Fruit fly (Drosophila melanogaster) whole organism, embryonic: Measurements from ENCODE around the gene iav.

Experiments
- Asciz ChIP-seq: fragments of 200-800 bp; sonication (Bioruptor generic); optimal IDR thresholded peaks from 2 replicates; lab custom pipeline; 2017; ENCODE audit warnings: missing biosample characterization, mild to moderate bottlenecking, missing genetic modification characterization, missing genetic modification reagents
- Atf-2 ChIP-seq: fragments of 200-800 bp; sonication (Bioruptor generic); optimal IDR thresholded peaks from 2 replicates; lab custom pipeline; 2016; ENCODE audit warnings: missing biosample characterization, missing genetic modification characterization
- Atf6 ChIP-seq: fragments of 200-800 bp; sonication (Bioruptor generic); IDR thresholded peaks from 2 replicates; pipeline ENCODE4 v1.3.6; 2022; ENCODE audit warnings: missing biosample characterization, missing genetic modification characterization
- CG10366 ChIP-seq: fragments of 200-800 bp; sonication (Bioruptor generic); IDR thresholded peaks from 2 replicates; pipeline ENCODE4 v1.3.6; 2022; ENCODE audit warnings: missing biosample characterization, missing genetic modification characterization
- CG11696 ChIP-seq: fragments of 200-800 bp; sonication (Bioruptor generic); IDR thresholded peaks from 2 replicates; pipeline ENCODE4 v1.3.6; 2022; ENCODE audit warnings: missing biosample characterization, missing genetic modification characterization
- CG12744 ChIP-seq: fragments of 200-800 bp; sonication (Bioruptor generic); optimal IDR thresholded peaks from 2 replicates; lab custom pipeline; 2016; ENCODE audit warnings: missing biosample characterization, missing genetic modification characterization
- CG13624 ChIP-seq: fragments of 200-800 bp; sonication (Bioruptor generic); optimal IDR thresholded peaks from 2 replicates; lab custom pipeline; 2016; ENCODE audit warnings: missing biosample characterization, missing genetic modification characterization
- CG14014 ChIP-seq: fragments of 200-800 bp; sonication (Bioruptor generic); IDR thresholded peaks from 2 replicates; pipeline ENCODE4 v1.3.6; 2022; ENCODE audit warnings: missing biosample characterization, missing genetic modification characterization
- CG14667 ChIP-seq: fragments of 200-800 bp; sonication (Bioruptor generic); IDR thresholded peaks from 2 replicates; pipeline ENCODE4 v1.3.6; 2022; ENCODE audit warnings: missing biosample characterization, missing genetic modification characterization
- CG15011 ChIP-seq: fragments of 200-800 bp; sonication (Bioruptor generic); optimal IDR thresholded peaks from 3 replicates; lab custom pipeline; 2018; ENCODE audit warnings: missing biosample characterization, mild to moderate bottlenecking, missing genetic modification characterization
- CG32767 ChIP-seq: fragments of 200-800 bp; sonication (Bioruptor generic); IDR thresholded peaks from 2 replicates; pipeline ENCODE4 v1.3.6; 2022; ENCODE audit warnings: missing biosample characterization, missing genetic modification characterization
- CG32772 ChIP-seq: fragments of 200-800 bp; sonication (Bioruptor generic); IDR thresholded peaks from 2 replicates; pipeline ENCODE4 v1.3.6; 2022; ENCODE audit warnings: missing biosample characterization, missing genetic modification characterization
- CG34224 ChIP-seq: fragments of 200-800 bp; sonication (Bioruptor generic); IDR thresholded peaks from 3 replicates; pipeline ENCODE4 v1.3.6; 2022; ENCODE audit warnings: missing biosample characterization, missing genetic modification characterization; ENCODE audit not compliant: partially characterized antibody
- CG4424 ChIP-seq: fragments of 200-800 bp; sonication (Bioruptor generic); optimal IDR thresholded peaks from 3 replicates; lab custom pipeline; 2016; ENCODE audit warnings: missing biosample characterization, missing genetic modification characterization
- CG5245 ChIP-seq: fragments of 200-800 bp; sonication (Bioruptor generic); optimal IDR thresholded peaks from 3 replicates; lab custom pipeline; 2016; ENCODE audit warnings: missing biosample characterization, missing genetic modification characterization
- CG7372 ChIP-seq: fragments of 200-800 bp; sonication (Bioruptor generic); IDR thresholded peaks from 2 replicates; pipeline ENCODE4 v1.3.6; 2022; ENCODE audit warnings: missing biosample characterization, missing genetic modification characterization
- CG7745 ChIP-seq: fragments of 200-800 bp; sonication (Bioruptor generic); optimal IDR thresholded peaks from 2 replicates; lab custom pipeline; 2018; ENCODE audit warnings: missing biosample characterization, mild to moderate bottlenecking, missing genetic modification characterization, moderate library complexity
- CG8359 ChIP-seq: fragments of 200-800 bp; sonication (Bioruptor generic); optimal IDR thresholded peaks from 2 replicates; lab custom pipeline; 2017; ENCODE audit warnings: missing biosample characterization, mild to moderate bottlenecking, missing genetic modification characterization, borderline replicate concordance
- CG9817 ChIP-seq: fragments of 200-800 bp; sonication (Bioruptor generic); optimal IDR thresholded peaks from 2 replicates; lab custom pipeline; 2018; ENCODE audit warnings: missing biosample characterization, mild to moderate bottlenecking, missing genetic modification characterization, moderate library complexity
- Dad ChIP-seq: fragments of 200-800 bp; sonication (Bioruptor generic); optimal IDR thresholded peaks from 3 replicates; lab custom pipeline; 2016; ENCODE audit warnings: missing biosample characterization, missing genetic modification characterization
- Dbx ChIP-seq: fragments of 200-800 bp; sonication (Bioruptor generic); IDR thresholded peaks from 3 replicates; pipeline ENCODE4 v1.3.6; 2022; ENCODE audit warnings: missing biosample characterization, missing genetic modification characterization
- Doc2 ChIP-seq: fragments of 200-800 bp; sonication (Bioruptor generic); IDR thresholded peaks from 2 replicates; pipeline ENCODE4 v1.3.6; 2022; ENCODE audit warnings: missing biosample characterization, missing genetic modification characterization
- E2f1 ChIP-seq: fragments of 200-800 bp; sonication (Bioruptor generic); IDR thresholded peaks from 2 replicates; pipeline ENCODE4 v1.3.6; 2022; ENCODE audit warnings: missing biosample characterization, missing genetic modification characterization
- H15 ChIP-seq: fragments of 200-800 bp; sonication (Bioruptor generic); IDR thresholded peaks from 3 replicates; pipeline ENCODE4 v1.3.6; 2022; ENCODE audit warnings: missing biosample characterization, missing genetic modification characterization
- Max ChIP-seq: fragments of 200-800 bp; sonication (Bioruptor generic); optimal IDR thresholded peaks from 2 replicates; lab custom pipeline; 2016; ENCODE audit warnings: missing biosample characterization, mild to moderate bottlenecking, missing genetic modification characterization
- Nf-YB ChIP-seq: fragments of 200-800 bp; sonication (Bioruptor generic); optimal IDR thresholded peaks from 3 replicates; lab custom pipeline; 2019; ENCODE audit warnings: missing biosample characterization, mild to moderate bottlenecking, missing genetic modification characterization, moderate library complexity
- Sox100B ChIP-seq: fragments of 200-800 bp; sonication (Bioruptor generic); optimal IDR thresholded peaks from 3 replicates; lab custom pipeline; 2018; ENCODE audit warnings: missing biosample characterization, mild to moderate bottlenecking, missing genetic modification characterization
- Tbp ChIP-seq: fragments of >200 bp; optimal IDR thresholded peaks from 2 replicates; lab custom pipeline; 2018; ENCODE audit warnings: missing biosample characterization, missing genetic modification characterization
- Xbp1 ChIP-seq: fragments of 200-800 bp; sonication (Bioruptor generic); optimal IDR thresholded peaks from 3 replicates; lab custom pipeline; 2016; ENCODE audit warnings: missing biosample characterization, mild to moderate bottlenecking, missing genetic modification characterization
- abd-A ChIP-seq: fragments of 200-800 bp; sonication (Bioruptor generic); optimal IDR thresholded peaks from 3 replicates; lab custom pipeline; 2019; ENCODE audit warnings: missing biosample characterization, mild to moderate bottlenecking, missing genetic modification characterization, moderate library complexity
- ato ChIP-seq: fragments of 200-800 bp; sonication (Bioruptor generic); IDR thresholded peaks from 2 replicates; pipeline ENCODE4 v1.3.6; 2022; ENCODE audit warnings: missing biosample characterization, missing genetic modification characterization; ENCODE audit not compliant: partially characterized antibody
- bab2 ChIP-seq: fragments of 200-800 bp; sonication (Bioruptor generic); optimal IDR thresholded peaks from 2 replicates; lab custom pipeline; 2016; ENCODE audit warnings: missing biosample characterization, missing genetic modification characterization
- cad ChIP-seq: fragments of >200 bp; optimal IDR thresholded peaks from 2 replicates; lab custom pipeline; 2017; ENCODE audit warnings: missing biosample characterization, missing genetic modification characterization
- crp ChIP-seq, 2 experiments: fragments of 200-800 bp; sonication (Bioruptor generic); optimal IDR thresholded peaks; 2 replicates in 1 of 2; 3 replicates in 1 of 2; lab custom pipeline; 2017; ENCODE audit warnings: missing biosample characterization in 2 of 2, missing genetic modification characterization in 2 of 2, mild to moderate bottlenecking in 1 of 2, moderate library complexity in 1 of 2
- da ChIP-seq: fragments of 200-800 bp; sonication (Bioruptor generic); optimal IDR thresholded peaks from 2 replicates; lab custom pipeline; 2016; ENCODE audit warnings: missing biosample characterization, missing genetic modification characterization
- ems ChIP-seq: fragments of 200-800 bp; sonication (Bioruptor generic); optimal IDR thresholded peaks from 3 replicates; lab custom pipeline; 2016; ENCODE audit warnings: missing biosample characterization, missing genetic modification characterization
- fu2 ChIP-seq: fragments of 200-800 bp; sonication (Bioruptor generic); optimal IDR thresholded peaks from 2 replicates; lab custom pipeline; 2016; ENCODE audit warnings: missing biosample characterization, missing genetic modification characterization
- gfzf ChIP-seq: fragments of 200-800 bp; sonication (Bioruptor generic); optimal IDR thresholded peaks from 2 replicates; lab custom pipeline; 2016; ENCODE audit warnings: missing biosample characterization, mild to moderate bottlenecking, missing genetic modification characterization, moderate library complexity
- h ChIP-seq: fragments of >200 bp; optimal IDR thresholded peaks from 2 replicates; lab custom pipeline; 2017
- her ChIP-seq: fragments of 200-800 bp; sonication (Bioruptor generic); optimal IDR thresholded peaks from 2 replicates; lab custom pipeline; 2016; ENCODE audit warnings: missing biosample characterization, missing genetic modification characterization
- jumu ChIP-seq: fragments of 200-800 bp; sonication (Bioruptor generic); optimal IDR thresholded peaks from 3 replicates; lab custom pipeline; 2016; ENCODE audit warnings: missing biosample characterization, missing genetic modification characterization
- lmd ChIP-seq: fragments of 200-800 bp; sonication (Bioruptor generic); IDR thresholded peaks from 2 replicates; pipeline ENCODE4 v1.3.6; 2022; ENCODE audit warnings: missing biosample characterization, missing genetic modification characterization
- nau ChIP-seq: fragments of 200-800 bp; sonication (Bioruptor generic); optimal IDR thresholded peaks from 3 replicates; lab custom pipeline; 2017; ENCODE audit warnings: missing biosample characterization, mild to moderate bottlenecking, missing genetic modification characterization, missing genetic modification reagents
- nmo ChIP-seq: fragments of 200-800 bp; sonication (Bioruptor generic); optimal IDR thresholded peaks from 2 replicates; lab custom pipeline; 2018; ENCODE audit warnings: missing biosample characterization, mild to moderate bottlenecking, missing genetic modification characterization, moderate library complexity
- nom ChIP-seq: fragments of 200-800 bp; sonication (Bioruptor generic); optimal IDR thresholded peaks from 2 replicates; lab custom pipeline; 2017; ENCODE audit warnings: missing biosample characterization, missing genetic modification characterization, mild to moderate bottlenecking, moderate library complexity, missing genetic modification reagents
- otp ChIP-seq: fragments of 200-800 bp; sonication (Bioruptor generic); IDR thresholded peaks from 3 replicates; pipeline ENCODE4, ENCODE4 v1.3.6; 2022; ENCODE audit warnings: missing biosample characterization, missing genetic modification characterization
- peb ChIP-seq: fragments of 200-800 bp; sonication (Bioruptor generic); IDR thresholded peaks from 2 replicates; pipeline ENCODE4 v1.3.6; 2022; ENCODE audit warnings: missing biosample characterization, missing genetic modification characterization
- sens ChIP-seq: fragments of 200-800 bp; sonication (Bioruptor generic); peaks from one replicate; lab custom pipeline; 2016; ENCODE audit warnings: missing biosample characterization, missing genetic modification characterization
- seq ChIP-seq: fragments of 200-800 bp; sonication (Bioruptor generic); IDR thresholded peaks from 2 replicates; pipeline ENCODE4 v1.3.6; 2022; ENCODE audit warnings: missing biosample characterization, missing genetic modification characterization
- twi ChIP-seq: fragments of 200-800 bp; optimal IDR thresholded peaks from 2 replicates; lab custom pipeline; 2019; ENCODE audit warnings: missing biosample characterization, mild to moderate bottlenecking, missing genetic modification characterization, moderate library complexity
- tx ChIP-seq: fragments of 200-800 bp; sonication (Bioruptor generic); optimal IDR thresholded peaks from 2 replicates; lab custom pipeline; 2016; ENCODE audit warnings: missing biosample characterization, missing genetic modification characterization

The iav gene

DNA sequence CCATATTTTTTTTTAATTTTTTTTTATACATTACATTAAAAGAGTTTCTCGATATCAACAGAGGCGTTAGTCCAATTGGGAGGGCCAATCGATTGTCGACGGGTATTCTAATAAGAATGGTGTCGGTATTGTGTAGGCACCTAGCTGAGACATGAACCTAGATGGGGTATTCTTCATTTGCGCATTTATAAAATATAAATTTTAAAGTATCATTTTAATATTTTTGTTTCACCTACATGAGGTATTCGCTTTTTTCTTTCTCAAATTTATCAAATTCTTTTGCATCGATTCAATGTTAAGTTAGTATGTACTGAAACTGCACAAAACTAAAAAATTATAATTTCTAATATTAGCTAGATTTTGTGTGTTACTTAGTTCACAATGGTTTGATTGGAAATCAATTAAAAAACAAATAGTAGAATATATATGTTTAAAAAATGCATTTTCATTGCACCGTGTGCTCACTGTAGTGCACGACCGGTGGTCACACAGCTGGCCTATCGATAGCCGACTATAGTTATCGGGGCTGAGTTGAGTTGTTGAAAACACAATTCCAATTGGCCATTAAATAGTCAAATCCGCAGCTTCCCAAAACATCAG, 30.2 kb downstream of the iav start, which contains the start of the genes CG14435 and Tmf (continued):
- TF ChIP-seq Nf-YB (GFP tag; lab: Kevin White, UChicago) = peak; percentile 63
- no peak for TF ChIP-seq CG7745 (tag; lab: Kevin White, UChicago)
- TF ChIP-seq crp (GFP tag; optimal IDR thresholded peaks at IDR 0.05; lab: Kevin White, UChicago) = peak in 1 of 2 experiments; percentile 65
- peak; percentile 18 for TF ChIP-seq tx (GFP tag; lab: Kevin White, UChicago)
- TF ChIP-seq Max (GFP tag; lab: Kevin White, UChicago) = peak; percentile 77
- TF ChIP-seq Dad (GFP tag; lab: Kevin White, UChicago) = peak; percentile 51
- peak; percentile 82 for TF ChIP-seq H15 (GFP tag; lab: Robert Waterston, UW)
- TF ChIP-seq Asciz (GFP tag; lab: Kevin White, UChicago) = no peak
- TF ChIP-seq gfzf = peak; percentile 62
- no peak for TF ChIP-seq her (GFP tag; lab: Kevin White, UChicago)
- TF ChIP-seq twi (tag; lab: Kevin White, UChicago) = peak; percentile 75
- peak; percentile 44 for TF ChIP-seq jumu (GFP tag; lab: Kevin White, UChicago)
- peak; percentile 81 for TF ChIP-seq Sox100B (GFP tag; lab: Kevin White, UChicago)
- TF ChIP-seq Atf6 (GFP tag; lab: Robert Waterston, UW) = peak; percentile 80
- peak; percentile 93 for TF ChIP-seq sens (GFP tag; lab: Kevin White, UChicago)
- peak; percentile 52 for TF ChIP-seq CG13624 (GFP tag; lab: Kevin White, UChicago)
- peak; percentile 87 for TF ChIP-seq CG9817 (tag; lab: Kevin White, UChicago)
- TF ChIP-seq cad (GFP tag; lab: Kevin White, UChicago) = no peak
- TF ChIP-seq nmo = peak; percentile 91
- peak; percentile 84 for TF ChIP-seq CG32772 (GFP tag; lab: Robert Waterston, UW)
- peak; percentile 54 for TF ChIP-seq CG5245 (GFP tag; lab: Kevin White, UChicago)
- TF ChIP-seq Tbp (GFP tag; lab: Kevin White, UChicago) = no peak
- peak; percentile 28 for TF ChIP-seq fu2 (GFP tag; lab: Kevin White, UChicago)
- TF ChIP-seq CG10366 (GFP tag; lab: Robert Waterston, UW) = peak; percentile 85
- peak; percentile 69 for TF ChIP-seq seq (GFP tag; lab: Robert Waterston, UW)
- no peak; the same call in 1 of the 2 replicates for TF ChIP-seq ato (GFP tag; lab: Robert Waterston, UW)
- peak; percentile 81 for TF ChIP-seq CG4424 (GFP tag; lab: Kevin White, UChicago)
- TF ChIP-seq CG15011 (GFP tag; lab: Kevin White, UChicago) = no peak
- TF ChIP-seq Doc2 (GFP tag; lab: Robert Waterston, UW) = no peak
- peak; percentile 87 for TF ChIP-seq CG14014 (GFP tag; lab: Robert Waterston, UW)
- no peak for TF ChIP-seq nom (GFP tag; lab: Kevin White, UChicago)
- no peak for TF ChIP-seq nau (GFP tag; lab: Kevin White, UChicago)
- peak; percentile 80 for TF ChIP-seq CG32767 (GFP tag; lab: Robert Waterston, UW)
- TF ChIP-seq Xbp1 (GFP tag; lab: Kevin White, UChicago) = peak; percentile 87
- peak; percentile 86 for TF ChIP-seq E2f1 (GFP tag; lab: Robert Waterston, UW)
- TF ChIP-seq abd-A = no peak
- peak; percentile 91 for TF ChIP-seq Dbx (GFP tag; lab: Robert Waterston, UW)
- no peak for TF ChIP-seq CG12744 (GFP tag; lab: Kevin White, UChicago)
- peak; percentile 86 for TF ChIP-seq CG14667 (GFP tag; lab: Robert Waterston, UW)
- TF ChIP-seq lmd (GFP tag; lab: Robert Waterston, UW) = peak; percentile 89
- no peak for TF ChIP-seq h
- peak; percentile 85 for TF ChIP-seq CG7372 (GFP tag; lab: Robert Waterston, UW)
- peak; percentile 19 for TF ChIP-seq CG8359 (GFP tag; lab: Kevin White, UChicago)
- TF ChIP-seq da (GFP tag; lab: Kevin White, UChicago) = no peak
- TF ChIP-seq otp = peak; percentile 58; the same call in 1 of the 3 replicates
- TF ChIP-seq CG34224 (GFP tag; lab: Robert Waterston, UW) = 0 out of 3 replicates have a peak, but pooled peaks have one; percentile 30
- TF ChIP-seq peb (GFP tag; lab: Robert Waterston, UW) = peak; percentile 60; the same call in 1 of the 2 replicates
- peak; percentile 69 for TF ChIP-seq bab2 (GFP tag; lab: Kevin White, UChicago)
- peak; percentile 58 for TF ChIP-seq CG11696 (GFP tag; lab: Robert Waterston, UW)
- TF ChIP-seq ems (GFP tag; lab: Kevin White, UChicago) = peak; percentile 22
- peak; percentile 23 for TF ChIP-seq Atf-2 (GFP tag; lab: Kevin White, UChicago)
